Worm (Caenorhabditis elegans): ENCODE data around the gene B0361.3.

- TF ChIP-seq nhr-2 (tag; optimal IDR thresholded peaks at IDR 0.05) (no peak), M03D4.4 (tag; optimal IDR thresholded peaks at IDR 0.05) (no peak), unc-62 (GFP tag; optimal IDR thresholded peaks at IDR 0.05) (no peak), drap-1 (GFP tag; optimal IDR thresholded peaks at IDR 0.05) (no peak)
Observed at ce11 chrIII:7299466-7299865, 18.2 kb downstream of the B0361.3 start, which contains the start of the genes B0361.14 and B0361.9.
